Worm (Caenorhabditis elegans) whole organism, L2 larva: Measurements from ENCODE around the gene cku-80.

Experiments
- F13H6.1 ChIP-seq: sonication (generic microtip); optimal IDR thresholded peaks from 2 replicates; lab custom pipeline; 2016; ENCODE audit warnings: missing genetic modification characterization, missing compliant biosample characterization
- R02D3.7 ChIP-seq: fragments of 150-350 bp; optimal IDR thresholded peaks from 2 replicates; lab custom pipeline; 2014; ENCODE audit warnings: missing biosample characterization, missing genetic modification characterization
- aly-2 ChIP-seq: fragments of 150-350 bp; optimal IDR thresholded peaks from 2 replicates; lab custom pipeline; 2014; ENCODE audit warnings: missing biosample characterization, missing genetic modification characterization
- ama-1 ChIP-seq: fragments of 150-350 bp; optimal IDR thresholded peaks from 2 replicates; lab custom pipeline; 2018; ENCODE audit warnings: inconsistent platforms
- ceh-82 ChIP-seq: fragments of 150-350 bp; optimal IDR thresholded peaks from 2 replicates; lab custom pipeline; 2014; ENCODE audit warnings: missing biosample characterization, missing genetic modification characterization
- egl-27 ChIP-seq: sonication (generic microtip); optimal IDR thresholded peaks from 3 replicates; lab custom pipeline; 2017; ENCODE audit warnings: missing biosample characterization, missing genetic modification reagents, missing genetic modification characterization
- elt-3 ChIP-seq: sonication (generic microtip); optimal IDR thresholded peaks from 2 replicates; lab custom pipeline; 2017; ENCODE audit warnings: missing biosample characterization, missing genetic modification characterization
- lin-13 ChIP-seq: fragments of 150-350 bp; optimal IDR thresholded peaks from 2 replicates; lab custom pipeline; 2014; ENCODE audit warnings: missing biosample characterization, missing genetic modification reagents, missing genetic modification characterization
- lin-39 ChIP-seq: fragments of 150-350 bp; optimal IDR thresholded peaks from 2 replicates; lab custom pipeline; 2014; ENCODE audit warnings: missing biosample characterization, missing genetic modification reagents, missing genetic modification characterization
- nhr-10 ChIP-seq: sonication (generic microtip); optimal IDR thresholded peaks from 2 replicates; lab custom pipeline; 2017; ENCODE audit warnings: missing biosample characterization, missing genetic modification characterization
- nhr-25 ChIP-seq: fragments of 150-350 bp; sonication (generic microtip); optimal IDR thresholded peaks from 3 replicates; lab custom pipeline; 2014; ENCODE audit warnings: missing biosample characterization, missing genetic modification characterization
- nhr-6 ChIP-seq: fragments of 150-350 bp; optimal IDR thresholded peaks from 2 replicates; lab custom pipeline; 2014; ENCODE audit warnings: missing biosample characterization, missing genetic modification characterization
- sem-4 ChIP-seq: fragments of 150-350 bp; optimal IDR thresholded peaks from 2 replicates; lab custom pipeline; 2014; ENCODE audit warnings: missing biosample characterization, missing genetic modification reagents, missing genetic modification characterization
- unc-39 ChIP-seq: fragments of 150-350 bp; optimal IDR thresholded peaks from 2 replicates; lab custom pipeline; 2014; ENCODE audit warnings: missing biosample characterization, missing genetic modification characterization

DNA sequence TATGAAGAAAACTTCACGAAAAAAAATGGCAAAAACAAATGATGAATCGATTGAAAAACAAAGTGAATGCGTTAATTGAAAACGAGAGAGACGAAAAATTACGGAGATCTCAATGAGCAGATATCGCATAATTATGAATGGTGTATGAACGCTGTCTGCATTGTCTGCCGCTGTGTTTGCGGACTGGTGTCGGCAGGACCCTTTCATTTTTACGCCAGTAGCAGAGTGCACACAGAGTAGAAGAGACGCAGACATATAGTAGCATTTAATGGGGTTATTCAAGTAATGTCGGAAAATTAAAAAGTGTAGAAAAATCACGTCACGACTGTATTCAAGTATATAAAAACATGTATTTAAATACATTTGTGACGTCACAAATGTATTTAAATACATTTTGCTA lies 38.8 kb upstream of the cku-80 start:
- TF ChIP-seq aly-2 (tag; lab: Kevin White, UChicago) (no peak), F13H6.1 (tag; lab: Kevin White, UChicago) (no peak), nhr-6 (tag; lab: Kevin White, UChicago) (no peak), egl-27 (tag; lab: Kevin White, UChicago) (no peak), ama-1 (lab: Kevin White, UChicago) (no peak), lin-13 (GFP tag; lab: Kevin White, UChicago) (no peak), ceh-82 (tag; lab: Kevin White, UChicago) (no peak), nhr-10 (tag; lab: Kevin White, UChicago) (no peak), sem-4 (no peak), R02D3.7 (tag; lab: Kevin White, UChicago) (no peak), nhr-25 (tag; lab: Kevin White, UChicago) (no peak), unc-39 (tag; lab: Kevin White, UChicago) (no peak), lin-39 (tag; lab: Kevin White, UChicago) (no peak), elt-3 (tag; lab: Kevin White, UChicago) (no peak)
